Worm (Caenorhabditis elegans) whole organism, L2 larva: Measurements from ENCODE around the gene Y69H2.7.

Experiments
- C34F6.9 ChIP-seq: fragments of 150-350 bp; optimal IDR thresholded peaks from 2 replicates; lab custom pipeline; 2014; ENCODE audit warnings: missing biosample characterization, missing genetic modification characterization
- R02D3.7 ChIP-seq: fragments of 150-350 bp; optimal IDR thresholded peaks from 2 replicates; lab custom pipeline; 2014; ENCODE audit warnings: missing biosample characterization, missing genetic modification characterization
- Y55F3AM.14 ChIP-seq: fragments of 200-800 bp; sonication (Bioruptor generic); optimal IDR thresholded peaks from 2 replicates; lab custom pipeline; 2018; ENCODE audit warnings: mild to moderate bottlenecking, missing genetic modification characterization, missing compliant biosample characterization
- ZK546.5 ChIP-seq: sonication (generic microtip); optimal IDR thresholded peaks from 2 replicates; lab custom pipeline; 2017; ENCODE audit warnings: missing biosample characterization, missing genetic modification characterization
- alr-1 ChIP-seq: fragments of 150-350 bp; optimal IDR thresholded peaks from 2 replicates; lab custom pipeline; 2014; ENCODE audit warnings: missing biosample characterization, missing genetic modification characterization
- ama-1 ChIP-seq: fragments of 150-350 bp; optimal IDR thresholded peaks from 2 replicates; lab custom pipeline; 2018; ENCODE audit warnings: inconsistent platforms
- blmp-1 ChIP-seq: sonication (generic microtip); optimal IDR thresholded peaks from 2 replicates; lab custom pipeline; 2017; ENCODE audit warnings: missing genetic modification characterization, mild to moderate bottlenecking, missing compliant biosample characterization, antibody characterized with exemption, moderate library complexity; ENCODE audit not compliant: insufficient read depth
- ceh-82 ChIP-seq: fragments of 150-350 bp; optimal IDR thresholded peaks from 2 replicates; lab custom pipeline; 2014; ENCODE audit warnings: missing biosample characterization, missing genetic modification characterization
- crh-2 ChIP-seq: sonication (generic microtip); optimal IDR thresholded peaks from 2 replicates; lab custom pipeline; 2017; ENCODE audit warnings: missing biosample characterization, missing genetic modification characterization
- dmd-4 ChIP-seq: sonication (generic microtip); optimal IDR thresholded peaks from 2 replicates; lab custom pipeline; 2017; ENCODE audit warnings: missing biosample characterization, missing genetic modification characterization
- egl-27 ChIP-seq: sonication (generic microtip); optimal IDR thresholded peaks from 3 replicates; lab custom pipeline; 2017; ENCODE audit warnings: missing biosample characterization, missing genetic modification reagents, missing genetic modification characterization
- elt-1 ChIP-seq: fragments of 150-350 bp; optimal IDR thresholded peaks from 2 replicates; lab custom pipeline; 2014; ENCODE audit warnings: missing biosample characterization, missing genetic modification characterization
- fos-1 ChIP-seq: fragments of 150-350 bp; optimal IDR thresholded peaks from 2 replicates; lab custom pipeline; 2014; ENCODE audit warnings: missing biosample characterization, missing genetic modification characterization
- gmeb-1 ChIP-seq: fragments of 150-350 bp; optimal IDR thresholded peaks from 2 replicates; lab custom pipeline; 2014; ENCODE audit warnings: missing biosample characterization, missing genetic modification characterization
- lin-11 ChIP-seq: fragments of 150-350 bp; sonication (generic microtip); optimal IDR thresholded peaks from 2 replicates; lab custom pipeline; 2014; ENCODE audit warnings: missing biosample characterization, missing genetic modification characterization, inconsistent platforms, mixed read lengths
- lin-13 ChIP-seq: fragments of 150-350 bp; optimal IDR thresholded peaks from 2 replicates; lab custom pipeline; 2014; ENCODE audit warnings: missing biosample characterization, missing genetic modification reagents, missing genetic modification characterization
- lin-39 ChIP-seq: fragments of 150-350 bp; optimal IDR thresholded peaks from 2 replicates; lab custom pipeline; 2014; ENCODE audit warnings: missing biosample characterization, missing genetic modification reagents, missing genetic modification characterization
- lsy-2 ChIP-seq, 2 experiments: fragments of 150-350 bp in 1 of 2; sonication (generic microtip) in 1 of 2; optimal IDR thresholded peaks; 2 replicates each; lab custom pipeline; 2014 to 2017; ENCODE audit warnings: missing biosample characterization in 2 of 2, missing genetic modification characterization in 2 of 2
- mab-5 ChIP-seq: fragments of 150-350 bp; optimal IDR thresholded peaks from 2 replicates; lab custom pipeline; 2014; ENCODE audit warnings: missing biosample characterization, missing genetic modification characterization
- mbf-1 ChIP-seq: sonication (generic microtip); optimal IDR thresholded peaks from 2 replicates; lab custom pipeline; 2017; ENCODE audit warnings: missing biosample characterization, missing genetic modification characterization
- nhr-10 ChIP-seq: sonication (generic microtip); optimal IDR thresholded peaks from 2 replicates; lab custom pipeline; 2017; ENCODE audit warnings: missing biosample characterization, missing genetic modification characterization
- nhr-11 ChIP-seq: fragments of 150-350 bp; optimal IDR thresholded peaks from 2 replicates; lab custom pipeline; 2014; ENCODE audit warnings: missing biosample characterization, missing genetic modification characterization
- nhr-12 ChIP-seq: fragments of 150-350 bp; optimal IDR thresholded peaks from 2 replicates; lab custom pipeline; 2014; ENCODE audit warnings: missing biosample characterization, missing genetic modification characterization
- nhr-129 ChIP-seq: fragments of 150-350 bp; optimal IDR thresholded peaks from 2 replicates; lab custom pipeline; 2014; ENCODE audit warnings: missing biosample characterization, missing genetic modification characterization
- nhr-21 ChIP-seq: fragments of 150-350 bp; optimal IDR thresholded peaks from 2 replicates; lab custom pipeline; 2014; ENCODE audit warnings: missing biosample characterization, missing genetic modification characterization
- nhr-23 ChIP-seq: fragments of 150-350 bp; optimal IDR thresholded peaks from 2 replicates; lab custom pipeline; 2014; ENCODE audit warnings: missing biosample characterization, missing genetic modification reagents, missing genetic modification characterization
- nhr-237 ChIP-seq: fragments of 150-350 bp; optimal IDR thresholded peaks from 2 replicates; lab custom pipeline; 2014; ENCODE audit warnings: missing biosample characterization, missing genetic modification characterization
- nhr-25 ChIP-seq: fragments of 150-350 bp; sonication (generic microtip); optimal IDR thresholded peaks from 3 replicates; lab custom pipeline; 2014; ENCODE audit warnings: missing biosample characterization, missing genetic modification characterization
- nhr-6 ChIP-seq: fragments of 150-350 bp; optimal IDR thresholded peaks from 2 replicates; lab custom pipeline; 2014; ENCODE audit warnings: missing biosample characterization, missing genetic modification characterization
- nhr-77 ChIP-seq: fragments of 150-350 bp; optimal IDR thresholded peaks from 2 replicates; lab custom pipeline; 2014; ENCODE audit warnings: missing biosample characterization, missing genetic modification characterization
- peb-1 ChIP-seq: fragments of 150-350 bp; optimal IDR thresholded peaks from 2 replicates; lab custom pipeline; 2014; ENCODE audit warnings: missing biosample characterization, missing genetic modification characterization
- skn-1 ChIP-seq: sonication (generic microtip); optimal IDR thresholded peaks from 2 replicates; lab custom pipeline; 2017; ENCODE audit warnings: missing biosample characterization, missing genetic modification characterization
- sma-3 ChIP-seq: sonication (generic microtip); optimal IDR thresholded peaks from 2 replicates; lab custom pipeline; 2016; ENCODE audit warnings: missing genetic modification reagents, missing genetic modification characterization, missing compliant biosample characterization
- unc-39 ChIP-seq: fragments of 150-350 bp; optimal IDR thresholded peaks from 2 replicates; lab custom pipeline; 2014; ENCODE audit warnings: missing biosample characterization, missing genetic modification characterization
- unc-62 ChIP-seq: fragments of 150-350 bp; optimal IDR thresholded peaks from 2 replicates; lab custom pipeline; 2014; ENCODE audit warnings: missing biosample characterization, missing genetic modification reagents, missing genetic modification characterization
- ztf-1 ChIP-seq: fragments of 200-800 bp; sonication (Bioruptor generic); conservative IDR thresholded peaks from 2 replicates; pipeline ENCODE4 v1.3.6; 2022; ENCODE audit warnings: missing genetic modification characterization, missing compliant biosample characterization
- ztf-11 ChIP-seq: sonication (generic microtip); optimal IDR thresholded peaks from 2 replicates; lab custom pipeline; 2017; ENCODE audit warnings: missing biosample characterization, missing genetic modification characterization

Gene Y69H2.7

ce11 chrV:18733942-18734341, 44.2 kb downstream of the Y69H2.7 start:
- TF ChIP-seq ztf-11 (tag; lab: Kevin White, UChicago): no peak
- no peak for TF ChIP-seq R02D3.7
- no peak for TF ChIP-seq ZK546.5
- no peak for TF ChIP-seq ztf-1
- TF ChIP-seq egl-27 (tag; lab: Kevin White, UChicago): no peak
- no peak for TF ChIP-seq crh-2 (tag; lab: Kevin White, UChicago)
- no peak for TF ChIP-seq nhr-10
- no peak for TF ChIP-seq sma-3 (GFP tag; lab: Kevin White, UChicago)
- no peak for TF ChIP-seq nhr-12 (tag; lab: Kevin White, UChicago)
- no peak for TF ChIP-seq skn-1 (tag; lab: Kevin White, UChicago)
- no peak for TF ChIP-seq fos-1 (tag; lab: Kevin White, UChicago)
- no peak for TF ChIP-seq nhr-25 (tag; lab: Kevin White, UChicago)
- no peak for TF ChIP-seq nhr-21 (tag; lab: Kevin White, UChicago)
- TF ChIP-seq alr-1 (tag; lab: Kevin White, UChicago): no peak

DNA sequence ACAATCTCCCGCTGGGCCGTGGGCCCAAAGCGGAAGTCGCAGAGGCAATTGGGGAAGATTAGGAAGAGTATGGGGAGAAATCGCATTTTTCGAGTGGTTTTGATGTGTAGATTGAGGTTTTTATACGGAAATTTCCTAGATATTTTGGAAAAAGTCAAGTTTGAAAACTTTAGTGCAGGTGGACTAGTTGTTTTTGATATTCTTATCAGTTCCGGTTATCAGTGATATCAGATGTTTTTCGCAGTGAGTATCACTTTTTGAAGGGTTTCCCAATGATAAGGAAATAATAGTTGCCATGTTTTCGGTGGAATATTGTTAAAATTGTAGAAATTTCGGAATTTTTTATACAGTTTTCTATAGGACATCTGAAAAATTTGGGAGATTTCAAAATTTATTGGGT, 44.6 kb downstream of the Y69H2.7 start, which contains the start of gene scl-20:
scl-20 (minus strand) TSS at position 101 of the 400 bp plus-strand sequence.
- TF ChIP-seq lin-39 (tag; lab: Kevin White, UChicago) (no peak), unc-62 (GFP tag; lab: Kevin White, UChicago) (no peak), nhr-129 (tag; lab: Kevin White, UChicago) (no peak), nhr-25 (tag; lab: Kevin White, UChicago) (no peak), peb-1 (tag; lab: Kevin White, UChicago) (no peak), ceh-82 (no peak), nhr-23 (tag; lab: Kevin White, UChicago) (no peak), crh-2 (tag; lab: Kevin White, UChicago) (no peak), skn-1 (tag; lab: Kevin White, UChicago) (no peak), ztf-1 (no peak), nhr-237 (tag; lab: Kevin White, UChicago) (no peak), elt-1 (tag; lab: Kevin White, UChicago) (no peak), Y55F3AM.14 (GFP tag; lab: Kevin White, UChicago) (no peak), lin-13 (GFP tag; lab: Kevin White, UChicago) (no peak), lsy-2 (tag; optimal IDR thresholded peaks at IDR 0.05; lab: Kevin White, UChicago) (no peak), mab-5 (tag; lab: Kevin White, UChicago) (no peak), egl-27 (tag; lab: Kevin White, UChicago) (no peak)

DNA sequence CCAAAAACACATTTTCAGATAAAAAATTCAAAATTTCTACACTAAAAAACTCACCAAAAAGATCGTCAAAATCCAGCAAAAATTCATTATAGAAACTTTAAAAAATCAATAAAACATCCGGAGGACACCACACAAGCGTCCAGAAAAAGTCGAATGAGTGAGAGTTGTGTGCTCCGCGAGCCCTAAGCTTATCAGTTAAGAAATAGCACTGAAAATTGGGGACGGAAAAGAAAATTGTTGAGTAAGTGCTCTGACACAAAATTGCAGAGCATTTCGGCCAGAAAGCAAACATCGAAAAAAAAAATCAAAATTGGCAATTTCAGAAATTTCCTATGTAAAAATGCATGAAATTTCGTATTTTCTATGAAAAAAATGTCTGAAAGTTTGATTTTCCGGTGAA, 47.9 kb downstream of the Y69H2.7 start:
- TF ChIP-seq blmp-1: no peak
- no peak for TF ChIP-seq alr-1 (tag; lab: Kevin White, UChicago)
- TF ChIP-seq ceh-82: no peak
- no peak for TF ChIP-seq ama-1

- TF ChIP-seq dmd-4 (no peak), mbf-1 (tag; lab: Kevin White, UChicago) (no peak), nhr-25 (tag; lab: Kevin White, UChicago) (no peak), ama-1 (no peak), Y55F3AM.14 (GFP tag; lab: Kevin White, UChicago) (no peak), crh-2 (tag; lab: Kevin White, UChicago) (no peak), gmeb-1 (tag; lab: Kevin White, UChicago) (no peak), lin-39 (tag; lab: Kevin White, UChicago) (no peak), ztf-11 (tag; lab: Kevin White, UChicago) (no peak), nhr-77 (tag; lab: Kevin White, UChicago) (no peak), nhr-11 (tag; lab: Kevin White, UChicago) (no peak), peb-1 (tag; lab: Kevin White, UChicago) (no peak), nhr-129 (tag; lab: Kevin White, UChicago) (no peak), lin-11 (tag; lab: Kevin White, UChicago) (no peak), lsy-2 (tag; optimal IDR thresholded peaks at IDR 0.05; lab: Kevin White, UChicago) (no peak), unc-62 (GFP tag; lab: Kevin White, UChicago) (no peak), C34F6.9 (no peak), unc-39 (tag; lab: Kevin White, UChicago) (no peak), nhr-6 (tag; lab: Kevin White, UChicago) (no peak), blmp-1 (no peak)
Measured at ce11 chrV:18742108-18742507, 52.3 kb downstream of the Y69H2.7 start, which contains the start of gene clec-250. Gene clec-250 (minus strand): TSS chrV:18742208.
